Worm (Caenorhabditis elegans) whole organism, L4/young adult: Measurements from ENCODE around the gene hpr-9.

ENCODE experiments used
- W03F9.2 ChIP-seq: fragments of 150-350 bp; optimal IDR thresholded peaks from 2 replicates; lab custom pipeline; 2014; ENCODE audit warnings: missing biosample characterization, missing genetic modification characterization
- dao-5 ChIP-seq: sonication (generic microtip); optimal IDR thresholded peaks from 2 replicates; lab custom pipeline; 2016; ENCODE audit warnings: missing genotype, missing genetic modification characterization, moderate library complexity, missing compliant biosample characterization
- him-1 ChIP-seq: sonication (generic microtip); optimal IDR thresholded peaks from 2 replicates; lab custom pipeline; 2016; ENCODE audit warnings: missing genotype, missing genetic modification reagents, missing genetic modification characterization, missing compliant biosample characterization

DNA sequence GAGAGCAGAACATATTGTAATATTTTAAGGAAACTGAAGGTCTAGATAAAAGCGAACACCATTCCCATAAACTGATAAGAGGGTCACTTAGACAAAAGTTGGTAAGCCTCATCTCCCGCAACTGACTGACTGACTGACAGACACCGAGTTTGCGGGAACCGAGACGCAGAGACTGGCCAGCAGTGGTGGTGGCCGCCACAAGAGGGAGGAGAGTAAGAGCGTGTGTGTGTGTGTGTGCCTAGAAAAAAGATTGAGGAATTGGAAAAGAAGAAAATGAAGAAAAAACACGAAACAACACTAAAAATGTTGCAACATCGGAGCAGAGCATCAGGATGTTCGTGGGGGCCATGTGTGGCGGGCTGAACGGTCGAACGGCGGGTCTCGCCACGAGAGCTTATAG, 13.2 kb downstream of the hpr-9 start:
- TF ChIP-seq him-1 = no peak
- no peak for TF ChIP-seq W03F9.2 (tag; lab: Kevin White, UChicago)
- TF ChIP-seq dao-5 (tag; lab: Kevin White, UChicago) = no peak
